Worm (Caenorhabditis elegans) whole organism, L4/young adult: ENCODE data around the gene K08E4.7.

Experiments
- W03F9.2 ChIP-seq: fragments of 150-350 bp; optimal IDR thresholded peaks from 2 replicates; lab custom pipeline; 2014; ENCODE audit warnings: missing biosample characterization, missing genetic modification characterization
- dao-5 ChIP-seq: sonication (generic microtip); optimal IDR thresholded peaks from 2 replicates; lab custom pipeline; 2016; ENCODE audit warnings: missing genotype, missing genetic modification characterization, moderate library complexity, missing compliant biosample characterization
- him-1 ChIP-seq: sonication (generic microtip); optimal IDR thresholded peaks from 2 replicates; lab custom pipeline; 2016; ENCODE audit warnings: missing genotype, missing genetic modification reagents, missing genetic modification characterization, missing compliant biosample characterization

Gene K08E4.7

ce11 chrIV:12047552-12048347 lies 27.8 kb upstream of the K08E4.7 start, which contains the start of gene T12G3.4:
T12G3.4 (plus strand) TSS chrIV:12048256.
- TF ChIP-seq W03F9.2 (tag; lab: Kevin White, UChicago) (no peak), dao-5 (tag; lab: Kevin White, UChicago) (no peak), him-1 (tag; lab: Kevin White, UChicago) (no peak)

- no peak for TF ChIP-seq dao-5 (tag; lab: Kevin White, UChicago)
- peak; percentile 45 for TF ChIP-seq W03F9.2 (tag; lab: Kevin White, UChicago)
Observed at ce11 chrIV:12051049-12051792, 24.4 kb upstream of the K08E4.7 start, which contains the start of the genes bre-5 and spt-5. bre-5 (minus strand) TSS chrIV:12051215. spt-5 (plus strand) TSS chrIV:12051491.

ce11 chrIV:12052461-12052860 lies 23.1 kb upstream of the K08E4.7 start:
- no peak for TF ChIP-seq him-1 (tag; lab: Kevin White, UChicago)
- no peak for TF ChIP-seq dao-5 (tag; lab: Kevin White, UChicago)
- TF ChIP-seq W03F9.2 (tag; lab: Kevin White, UChicago): no peak

- TF ChIP-seq dao-5 (tag; lab: Kevin White, UChicago) (no peak), W03F9.2 (tag; lab: Kevin White, UChicago) (no peak), him-1 (tag; lab: Kevin White, UChicago) (no peak)
Observed at ce11 chrIV:12056603-12057002, 19.0 kb upstream of the K08E4.7 start, which contains the start of gene K08E4.2. K08E4.2 (minus strand) TSS chrIV:12056656.

- TF ChIP-seq dao-5 (tag; lab: Kevin White, UChicago): no peak
- no peak for TF ChIP-seq him-1 (tag; lab: Kevin White, UChicago)
- TF ChIP-seq W03F9.2 (tag; lab: Kevin White, UChicago): no peak
Observed at ce11 chrIV:12057508-12057907, 18.1 kb upstream of the K08E4.7 start, which contains the start of gene K08E4.3. K08E4.3 (plus strand) TSS chrIV:12057742.

ce11 chrIV:12061229-12061628 lies 14.4 kb upstream of the K08E4.7 start, which contains the start of gene K08E4.8:
K08E4.8 (minus strand) TSS chrIV:12061329.
- TF ChIP-seq W03F9.2 (tag; lab: Kevin White, UChicago) (no peak), him-1 (tag; lab: Kevin White, UChicago) (no peak), dao-5 (tag; lab: Kevin White, UChicago) (no peak)

ce11 chrIV:12068590-12068989 lies 7.0 kb upstream of the K08E4.7 start, which contains the start of gene bath-37:
bath-37 (plus strand) TSS chrIV:12068890.
- TF ChIP-seq W03F9.2 (tag; lab: Kevin White, UChicago) (no peak), dao-5 (tag; lab: Kevin White, UChicago) (no peak), him-1 (tag; lab: Kevin White, UChicago) (no peak)

- TF ChIP-seq him-1 (tag; lab: Kevin White, UChicago) (no peak), W03F9.2 (tag; lab: Kevin White, UChicago) (peak; percentile 49), dao-5 (tag; lab: Kevin White, UChicago) (no peak)
Observed at ce11 chrIV:12078112-12078812, 2.7 kb downstream of the K08E4.7 start, which contains the start of gene tmed-1. tmed-1 (minus strand) TSS chrIV:12078162.

- TF ChIP-seq W03F9.2 (tag; lab: Kevin White, UChicago) (peak; percentile 8), dao-5 (tag; lab: Kevin White, UChicago) (no peak)
Observed at ce11 chrIV:12078907-12079523, 3.4 kb downstream of the K08E4.7 start, which contains the start of gene lex-1. lex-1 (plus strand) TSS chrIV:12079473.

ce11 chrIV:12080807-12081206 lies 5.2 kb downstream of the K08E4.7 start:
- TF ChIP-seq him-1 (tag; lab: Kevin White, UChicago): no peak
- no peak for TF ChIP-seq W03F9.2 (tag; lab: Kevin White, UChicago)
- TF ChIP-seq dao-5 (tag; lab: Kevin White, UChicago): no peak

- TF ChIP-seq W03F9.2 (tag; lab: Kevin White, UChicago): no peak
- TF ChIP-seq dao-5 (tag; lab: Kevin White, UChicago): no peak
- no peak for TF ChIP-seq him-1 (tag; lab: Kevin White, UChicago)
Observed at ce11 chrIV:12084178-12084577, 8.6 kb downstream of the K08E4.7 start, which contains the start of gene repo-1. repo-1 (plus strand) TSS chrIV:12084478.

ce11 chrIV:12084587-12084986 lies 9.0 kb downstream of the K08E4.7 start:
- TF ChIP-seq him-1 (tag; lab: Kevin White, UChicago) (no peak), W03F9.2 (tag; lab: Kevin White, UChicago) (no peak), dao-5 (tag; lab: Kevin White, UChicago) (no peak)
